Worm (Caenorhabditis elegans) whole organism, mixed stage, embryonic: Measurements from ENCODE around the gene fbxb-75.
A peak's percentile ranks its signal among the peaks of the same experiment; 100 is the strongest.

Source experiments
- M03D4.4 ChIP-seq: sonication (generic microtip); optimal IDR thresholded peaks from 2 replicates; lab custom pipeline; 2017; ENCODE audit warnings: mild to moderate bottlenecking, missing genetic modification characterization, missing compliant biosample characterization
- bed-3 ChIP-seq: fragments of 200-800 bp; sonication (Bioruptor generic); optimal IDR thresholded peaks from 3 replicates; lab custom pipeline; 2018; ENCODE audit warnings: mild to moderate bottlenecking, missing genetic modification characterization, moderate library complexity, missing compliant biosample characterization
- ceh-39 ChIP-seq: fragments of 150-350 bp; optimal IDR thresholded peaks from 2 replicates; lab custom pipeline; 2014; ENCODE audit warnings: missing biosample characterization, missing genetic modification characterization
- ceh-43 ChIP-seq: fragments of 200-800 bp; sonication (Bioruptor generic); optimal IDR thresholded peaks from 2 replicates; lab custom pipeline; 2018; ENCODE audit warnings: mild to moderate bottlenecking, missing genetic modification characterization, moderate library complexity, missing compliant biosample characterization
- ceh-83 ChIP-seq: fragments of 200-800 bp; sonication (Bioruptor generic); optimal IDR thresholded peaks from 2 replicates; lab custom pipeline; 2018; ENCODE audit warnings: mild to moderate bottlenecking, missing genetic modification characterization, missing compliant biosample characterization
- ces-1 ChIP-seq: fragments of 150-350 bp; optimal IDR thresholded peaks from 2 replicates; lab custom pipeline; 2014; ENCODE audit warnings: missing biosample characterization, missing genetic modification reagents, missing genetic modification characterization
- cnd-1 ChIP-seq: fragments of 200-800 bp; sonication (Bioruptor generic); optimal IDR thresholded peaks from 2 replicates; lab custom pipeline; 2018; ENCODE audit warnings: mild to moderate bottlenecking, missing genetic modification characterization, missing compliant biosample characterization
- drap-1 ChIP-seq: fragments of 200-800 bp; sonication (Bioruptor generic); optimal IDR thresholded peaks from 3 replicates; lab custom pipeline; 2018; ENCODE audit warnings: mild to moderate bottlenecking, missing genetic modification characterization, missing compliant biosample characterization
- elt-1 ChIP-seq: sonication (generic microtip); optimal IDR thresholded peaks from 2 replicates; lab custom pipeline; 2017; ENCODE audit warnings: missing genetic modification characterization, mild to moderate bottlenecking, missing compliant biosample characterization, antibody characterized with exemption, moderate library complexity, borderline replicate concordance; ENCODE audit not compliant: insufficient read depth
- elt-3 ChIP-seq: fragments of 150-350 bp; optimal IDR thresholded peaks from 2 replicates; lab custom pipeline; 2014; ENCODE audit warnings: missing biosample characterization, missing genetic modification characterization
- ham-2 ChIP-seq: fragments of 200-800 bp; sonication (Bioruptor generic); optimal IDR thresholded peaks from 2 replicates; lab custom pipeline; 2018; ENCODE audit warnings: mild to moderate bottlenecking, missing genetic modification characterization, missing compliant biosample characterization
- hlh-1 ChIP-seq: fragments of 150-350 bp; optimal IDR thresholded peaks from 2 replicates; lab custom pipeline; 2014; ENCODE audit warnings: missing biosample characterization, missing genetic modification reagents, missing genetic modification characterization
- lin-13 ChIP-seq: fragments of 150-350 bp; optimal IDR thresholded peaks from 2 replicates; lab custom pipeline; 2014; ENCODE audit warnings: missing biosample characterization, missing genetic modification characterization
- lin-32 ChIP-seq: fragments of 200-800 bp; sonication (Bioruptor generic); optimal IDR thresholded peaks from 2 replicates; lab custom pipeline; 2018; ENCODE audit warnings: mild to moderate bottlenecking, missing genetic modification characterization, missing compliant biosample characterization
- lsy-2 ChIP-seq: fragments of 150-350 bp; optimal IDR thresholded peaks from 2 replicates; lab custom pipeline; 2014; ENCODE audit warnings: missing biosample characterization, missing genetic modification characterization
- mab-5 ChIP-seq: fragments of 150-350 bp; optimal IDR thresholded peaks from 2 replicates; lab custom pipeline; 2014; ENCODE audit warnings: missing biosample characterization, missing genetic modification characterization
- mep-1 ChIP-seq: fragments of 150-350 bp; optimal IDR thresholded peaks from 2 replicates; lab custom pipeline; 2017; ENCODE audit warnings: missing biosample characterization, missing genetic modification reagents, missing genetic modification characterization, inconsistent platforms
- mls-2 ChIP-seq: sonication (generic microtip); optimal IDR thresholded peaks from 2 replicates; lab custom pipeline; 2016; ENCODE audit warnings: mild to moderate bottlenecking, missing genetic modification characterization, moderate library complexity, missing compliant biosample characterization
- nhr-12 ChIP-seq: fragments of 150-350 bp; optimal IDR thresholded peaks from 2 replicates; lab custom pipeline; 2014; ENCODE audit warnings: missing biosample characterization, missing genetic modification characterization
- nhr-2 ChIP-seq: fragments of 150-350 bp; optimal IDR thresholded peaks from 2 replicates; lab custom pipeline; 2014; ENCODE audit warnings: missing biosample characterization, missing genetic modification characterization
- nhr-237 ChIP-seq: fragments of 150-350 bp; optimal IDR thresholded peaks from 2 replicates; lab custom pipeline; 2014; ENCODE audit warnings: missing biosample characterization, missing genetic modification characterization
- nhr-28 ChIP-seq: fragments of 150-350 bp; optimal IDR thresholded peaks from 2 replicates; lab custom pipeline; 2014; ENCODE audit warnings: missing biosample characterization, missing genetic modification characterization
- nhr-76 ChIP-seq: sonication (generic microtip); optimal IDR thresholded peaks from 2 replicates; lab custom pipeline; 2017; ENCODE audit warnings: missing biosample characterization, missing genetic modification characterization
- pha-4 ChIP-seq: fragments of 150-350 bp; optimal IDR thresholded peaks from 2 replicates; lab custom pipeline; 2018; ENCODE audit warnings: missing biosample characterization, missing genetic modification reagents, missing genetic modification characterization
- sem-2 ChIP-seq: fragments of 200-800 bp; sonication (Bioruptor generic); optimal IDR thresholded peaks from 2 replicates; lab custom pipeline; 2018; ENCODE audit warnings: mild to moderate bottlenecking, missing genetic modification characterization, missing compliant biosample characterization
- snpc-4 ChIP-seq: fragments of 150-350 bp; optimal IDR thresholded peaks from 2 replicates; lab custom pipeline; 2014; ENCODE audit warnings: missing biosample characterization, missing genetic modification characterization
- sptf-1 ChIP-seq: sonication (generic microtip); optimal IDR thresholded peaks from 2 replicates; lab custom pipeline; 2017; ENCODE audit warnings: mild to moderate bottlenecking, missing genetic modification characterization, moderate library complexity, missing compliant biosample characterization
- tbx-8 ChIP-seq: fragments of 200-800 bp; sonication (Bioruptor generic); optimal IDR thresholded peaks from 2 replicates; lab custom pipeline; 2018; ENCODE audit warnings: mild to moderate bottlenecking, missing genetic modification characterization, moderate library complexity, missing compliant biosample characterization
- unc-120 ChIP-seq: sonication (generic microtip); optimal IDR thresholded peaks from 2 replicates; lab custom pipeline; 2017; ENCODE audit warnings: missing genetic modification characterization, missing compliant biosample characterization; ENCODE audit not compliant: poor library complexity, severe bottlenecking
- unc-39 ChIP-seq: fragments of 150-350 bp; optimal IDR thresholded peaks from 2 replicates; lab custom pipeline; 2014; ENCODE audit warnings: missing biosample characterization, missing genetic modification characterization
- unc-62 ChIP-seq: fragments of 150-350 bp; optimal IDR thresholded peaks from 2 replicates; lab custom pipeline; 2014; ENCODE audit warnings: missing biosample characterization, missing genetic modification reagents, missing genetic modification characterization
- zip-8 ChIP-seq: fragments of 150-350 bp; optimal IDR thresholded peaks from 2 replicates; lab custom pipeline; 2014; ENCODE audit warnings: missing biosample characterization, missing genetic modification characterization
- ztf-11 ChIP-seq: fragments of 150-350 bp; optimal IDR thresholded peaks from 2 replicates; lab custom pipeline; 2014; ENCODE audit warnings: missing biosample characterization, missing genetic modification characterization

Gene fbxb-75

ce11 chrIV:4445711-4446290 is 4.8 kb upstream of the fbxb-75 start, which contains the start of the genes wapl-1 and htz-1:
TSS of gene wapl-1 (minus strand) at chrIV:4445740.
TSS of gene htz-1 (plus strand) at chrIV:4446216.
- TF ChIP-seq ceh-83 (peak; percentile 33), cnd-1 (tag; lab: Kevin White, UChicago) (peak; percentile 44), nhr-2 (tag; lab: Kevin White, UChicago) (peak; percentile 63), nhr-237 (tag; lab: Kevin White, UChicago) (peak; percentile 87), pha-4 (peak; percentile 96), hlh-1 (tag; lab: Kevin White, UChicago) (peak; percentile 67), lsy-2 (tag; lab: Kevin White, UChicago) (peak; percentile 99), drap-1 (GFP tag; lab: Kevin White, UChicago) (peak; percentile 32), ceh-43 (GFP tag; lab: Kevin White, UChicago) (no peak), tbx-8 (GFP tag; lab: Kevin White, UChicago) (no peak), sem-2 (GFP tag; lab: Kevin White, UChicago) (no peak), ceh-39 (tag; lab: Kevin White, UChicago) (peak; percentile 90), ces-1 (GFP tag; lab: Kevin White, UChicago) (peak; percentile 70), sptf-1 (tag; lab: Kevin White, UChicago) (peak; percentile 61), unc-120 (tag; lab: Kevin White, UChicago) (peak; percentile 46), mep-1 (tag; lab: Kevin White, UChicago) (peak; percentile 96), lin-13 (tag; lab: Kevin White, UChicago) (peak; percentile 96), lin-32 (GFP tag; lab: Kevin White, UChicago) (peak; percentile 30), unc-62 (GFP tag; lab: Kevin White, UChicago) (peak; percentile 78), mls-2 (tag; lab: Kevin White, UChicago) (peak; percentile 52), M03D4.4 (no peak), ham-2 (no peak), mab-5 (tag; lab: Kevin White, UChicago) (no peak)

- no peak for TF ChIP-seq mls-2 (tag; lab: Kevin White, UChicago)
Measured at ce11 chrIV:4439190-4439589, 1.8 kb downstream of the fbxb-75 start, which contains the start of gene fbxb-74. TSS of gene fbxb-74 (minus strand) at chrIV:4439290.

- no peak for TF ChIP-seq elt-3 (tag; lab: Kevin White, UChicago)
- peak; percentile 92 for TF ChIP-seq elt-1
- peak; percentile 56 for TF ChIP-seq ham-2
- TF ChIP-seq zip-8 = no peak
Measured at ce11 chrIV:4437825-4438224, 3.2 kb downstream of the fbxb-75 start.

- no peak for TF ChIP-seq unc-39 (tag; lab: Kevin White, UChicago)
- TF ChIP-seq hlh-1 (tag; lab: Kevin White, UChicago) = no peak
- TF ChIP-seq nhr-2 (tag; lab: Kevin White, UChicago) = no peak
- no peak for TF ChIP-seq nhr-76
- TF ChIP-seq nhr-12 (tag; lab: Kevin White, UChicago) = no peak
Measured at ce11 chrIV:4434441-4435084, 6.4 kb downstream of the fbxb-75 start, which contains the start of the genes R08C7.8 and R08C7.4. TSS of gene R08C7.8 (minus strand) at chrIV:4434541. TSS of gene R08C7.4 (plus strand) at chrIV:4435034.

- TF ChIP-seq mep-1 (tag; lab: Kevin White, UChicago) (no peak), elt-1 (no peak), tbx-8 (GFP tag; lab: Kevin White, UChicago) (no peak), mls-2 (tag; lab: Kevin White, UChicago) (no peak), nhr-237 (tag; lab: Kevin White, UChicago) (no peak), sptf-1 (tag; lab: Kevin White, UChicago) (no peak), nhr-28 (tag; lab: Kevin White, UChicago) (no peak), unc-39 (tag; lab: Kevin White, UChicago) (no peak), ztf-11 (tag; lab: Kevin White, UChicago) (no peak), snpc-4 (no peak), mab-5 (tag; lab: Kevin White, UChicago) (no peak), ham-2 (no peak), unc-62 (GFP tag; lab: Kevin White, UChicago) (no peak), nhr-12 (tag; lab: Kevin White, UChicago) (no peak), elt-3 (tag; lab: Kevin White, UChicago) (no peak), zip-8 (no peak), bed-3 (GFP tag; lab: Kevin White, UChicago) (no peak), ceh-83 (no peak)
Measured at ce11 chrIV:4429901-4430300, 11.1 kb downstream of the fbxb-75 start, which contains the start of the genes str-185 and R08C7.5. TSS of gene str-185 (minus strand) at chrIV:4430001. TSS of gene R08C7.5 (plus strand) at chrIV:4430229.
